Worm (Caenorhabditis elegans) whole organism, young adult: Measurements from ENCODE around the gene str-243.

Experiments
- B0261.1 ChIP-seq: sonication (generic microtip); optimal IDR thresholded peaks from 2 replicates; lab custom pipeline; 2016; ENCODE audit warnings: mild to moderate bottlenecking, missing genetic modification characterization, moderate library complexity, missing compliant biosample characterization
- C17E4.6 ChIP-seq: fragments of 200-800 bp; sonication (Bioruptor generic); IDR thresholded peaks from 2 replicates; pipeline ENCODE4 v1.3.6; 2022; ENCODE audit warnings: missing genetic modification reagents, missing genetic modification characterization, missing compliant biosample characterization
- F23B12.7 ChIP-seq: sonication (generic microtip); optimal IDR thresholded peaks from 2 replicates; lab custom pipeline; 2017; ENCODE audit warnings: missing genetic modification characterization, mild to moderate bottlenecking, missing compliant biosample characterization, antibody characterized with exemption, moderate library complexity; ENCODE audit not compliant: insufficient read depth
- F33H1.4 ChIP-seq: fragments of 200-800 bp; sonication (Bioruptor generic); IDR thresholded peaks from 2 replicates; pipeline ENCODE4 v1.3.6; 2022; ENCODE audit warnings: missing genetic modification reagents, missing genetic modification characterization, missing compliant biosample characterization
- K11D2.4 ChIP-seq: fragments of 200-800 bp; sonication (Bioruptor generic); IDR thresholded peaks from 2 replicates; pipeline ENCODE4 v1.3.6; 2022; ENCODE audit warnings: missing genetic modification reagents, missing genetic modification characterization, missing compliant biosample characterization
- Y67H2A.10 ChIP-seq: fragments of 200-800 bp; sonication (Bioruptor generic); conservative IDR thresholded peaks from 2 replicates; pipeline ENCODE4 v1.3.6; 2022; ENCODE audit warnings: missing genetic modification reagents, missing genetic modification characterization, missing compliant biosample characterization
- ama-1 ChIP-seq, 3 experiments: fragments of 150-350 bp in 1 of 3; sonication (generic microtip) in 2 of 3; optimal IDR thresholded peaks; 2 replicates each; lab custom pipeline; 2014 to 2018; ENCODE audit warnings: missing biosample characterization in 2 of 3, missing genetic modification characterization in 2 of 3, missing genetic modification reagents in 2 of 3
- attf-5 ChIP-seq: fragments of 200-800 bp; sonication (Bioruptor generic); optimal IDR thresholded peaks from 2 replicates; lab custom pipeline; 2018; ENCODE audit warnings: mild to moderate bottlenecking, missing genetic modification characterization, missing compliant biosample characterization
- ccch-3 ChIP-seq: fragments of 200-800 bp; sonication (Bioruptor generic); optimal IDR thresholded peaks from 2 replicates; lab custom pipeline; 2018; ENCODE audit warnings: mild to moderate bottlenecking, missing genetic modification characterization, missing compliant biosample characterization
- cebp-2 ChIP-seq: fragments of 200-800 bp; sonication (Bioruptor generic); IDR thresholded peaks from 2 replicates; pipeline ENCODE4 v1.3.6; 2022; ENCODE audit warnings: missing genetic modification characterization, missing compliant biosample characterization
- die-1 ChIP-seq: sonication (generic microtip); optimal IDR thresholded peaks from 2 replicates; lab custom pipeline; 2016; ENCODE audit warnings: missing genotype, mild to moderate bottlenecking, missing genetic modification characterization, missing compliant biosample characterization
- efl-1 ChIP-seq: fragments of 150-350 bp; optimal IDR thresholded peaks from 2 replicates; lab custom pipeline; 2014; ENCODE audit warnings: missing biosample characterization, missing genetic modification reagents, missing genetic modification characterization
- egl-18 ChIP-seq: fragments of 200-800 bp; sonication (Bioruptor generic); IDR thresholded peaks from 2 replicates; pipeline ENCODE4 v1.3.6; 2022; ENCODE audit warnings: missing genetic modification reagents, missing genetic modification characterization, missing compliant biosample characterization
- egl-44 ChIP-seq: fragments of 200-800 bp; sonication (Bioruptor generic); IDR thresholded peaks from 2 replicates; pipeline ENCODE4 v1.3.6; 2022; ENCODE audit warnings: missing genetic modification reagents, missing genetic modification characterization, missing compliant biosample characterization
- egrh-3 ChIP-seq: fragments of 200-800 bp; sonication (Bioruptor generic); IDR thresholded peaks from 2 replicates; pipeline ENCODE4 v1.3.6; 2022; ENCODE audit warnings: missing genetic modification reagents, missing genetic modification characterization, missing compliant biosample characterization
- ekl-4 ChIP-seq: fragments of 200-800 bp; sonication (Bioruptor generic); IDR thresholded peaks from 2 replicates; pipeline ENCODE4 v1.3.6; 2022; ENCODE audit warnings: missing genetic modification reagents, missing genetic modification characterization, missing compliant biosample characterization
- gei-17 ChIP-seq: fragments of 200-800 bp; sonication (Bioruptor generic); optimal IDR thresholded peaks from 2 replicates; lab custom pipeline; 2018; ENCODE audit warnings: mild to moderate bottlenecking, missing genetic modification characterization, missing compliant biosample characterization
- hlh-26 ChIP-seq: fragments of 200-800 bp; sonication (Bioruptor generic); conservative IDR thresholded peaks from 2 replicates; pipeline ENCODE4 v1.3.6; 2022; ENCODE audit warnings: missing genetic modification reagents, missing genetic modification characterization, missing compliant biosample characterization
- hrde-1 ChIP-seq: sonication (generic microtip); optimal IDR thresholded peaks from 2 replicates; lab custom pipeline; 2016; ENCODE audit warnings: missing genetic modification characterization, mild to moderate bottlenecking, missing compliant biosample characterization, moderate library complexity, missing genotype, missing genetic modification reagents, borderline replicate concordance
- hsf-1 ChIP-seq: fragments of 200-800 bp; sonication (Bioruptor generic); IDR thresholded peaks from 2 replicates; pipeline ENCODE4 v1.3.6; 2022; ENCODE audit warnings: missing genetic modification reagents, missing genetic modification characterization, missing compliant biosample characterization
- lin-35 ChIP-seq, 3 experiments: fragments of 150-350 bp in 2 of 3; sonication (generic microtip) in 1 of 3; optimal IDR thresholded peaks; 2 replicates each; lab custom pipeline; 2014 to 2018; ENCODE audit warnings: missing biosample characterization in 3 of 3, missing genetic modification characterization in 3 of 3, missing genetic modification reagents in 3 of 3
- madf-6 ChIP-seq: fragments of 200-800 bp; sonication (Bioruptor generic); IDR thresholded peaks from 2 replicates; pipeline ENCODE4 v1.3.6; 2022; ENCODE audit warnings: missing genetic modification reagents, missing genetic modification characterization, missing compliant biosample characterization
- mcd-1 ChIP-seq: fragments of 200-800 bp; sonication (Bioruptor generic); IDR thresholded peaks from 2 replicates; pipeline ENCODE4 v1.3.6; 2022; ENCODE audit warnings: missing genetic modification reagents, missing genetic modification characterization, missing compliant biosample characterization
- mxl-1 ChIP-seq: sonication (generic microtip); optimal IDR thresholded peaks from 2 replicates; lab custom pipeline; 2016; ENCODE audit warnings: missing genetic modification characterization, missing compliant biosample characterization
- nhr-80 ChIP-seq: sonication (generic microtip); optimal IDR thresholded peaks from 2 replicates; lab custom pipeline; 2016; ENCODE audit warnings: missing genetic modification characterization, missing compliant biosample characterization
- pha-4 ChIP-seq: fragments of 150-350 bp; sonication (generic microtip); optimal IDR thresholded peaks from 2 replicates; lab custom pipeline; 2014; ENCODE audit warnings: missing biosample characterization, missing genetic modification reagents, missing genetic modification characterization
- rpc-1 ChIP-seq, 2 experiments: fragments of 150-350 bp in 1 of 2; sonication (generic microtip) in 1 of 2; optimal IDR thresholded peaks; 2 replicates each; lab custom pipeline; 2014 to 2018; ENCODE audit warnings: missing biosample characterization in 1 of 2, missing genetic modification characterization in 1 of 2, missing genetic modification reagents in 1 of 2, missing genotype in 1 of 2
- sea-2 ChIP-seq: fragments of 200-800 bp; sonication (Bioruptor generic); IDR thresholded peaks from 2 replicates; pipeline ENCODE4 v1.3.6; 2022; ENCODE audit warnings: missing genetic modification characterization, missing compliant biosample characterization
- snpc-1.1 ChIP-seq: sonication (generic microtip); optimal IDR thresholded peaks from 2 replicates; lab custom pipeline; 2017; ENCODE audit warnings: missing genetic modification characterization, mild to moderate bottlenecking, missing compliant biosample characterization, antibody characterized with exemption, moderate library complexity, missing genotype, missing genetic modification reagents; ENCODE audit not compliant: insufficient read depth
- zim-3 ChIP-seq: sonication (generic microtip); optimal IDR thresholded peaks from 2 replicates; lab custom pipeline; 2017; ENCODE audit warnings: mild to moderate bottlenecking, missing genetic modification characterization, moderate library complexity, missing compliant biosample characterization
- ztf-22 ChIP-seq: fragments of 200-800 bp; sonication (Bioruptor generic); optimal IDR thresholded peaks from 2 replicates; lab custom pipeline; 2018; ENCODE audit warnings: mild to moderate bottlenecking, missing genetic modification characterization, moderate library complexity, missing compliant biosample characterization
- ztf-26 ChIP-seq: sonication (generic microtip); optimal IDR thresholded peaks from 2 replicates; lab custom pipeline; 2017; ENCODE audit warnings: missing genetic modification characterization, missing compliant biosample characterization

Gene str-243

ce11 chrV:1566776-1567175 is 44.2 kb downstream of the str-243 start, which contains the start of gene cdc-25.2:
Gene cdc-25.2 (plus strand): TSS chrV:1567076.
- TF ChIP-seq Y67H2A.10 (GFP tag; lab: Robert Waterston, UW) (no peak), pha-4 (no peak), gei-17 (GFP tag; lab: Kevin White, UChicago) (no peak), ztf-22 (GFP tag; lab: Kevin White, UChicago) (no peak), hsf-1 (GFP tag; lab: Robert Waterston, UW) (no peak), ztf-26 (tag; lab: Kevin White, UChicago) (no peak), efl-1 (GFP tag; lab: Kevin White, UChicago) (no peak), K11D2.4 (GFP tag; lab: Robert Waterston, UW) (no peak), cebp-2 (GFP tag; lab: Robert Waterston, UW) (no peak), C17E4.6 (GFP tag; lab: Robert Waterston, UW) (no peak), nhr-80 (tag; lab: Kevin White, UChicago) (no peak), mcd-1 (GFP tag; lab: Robert Waterston, UW) (no peak), F23B12.7 (tag; lab: Kevin White, UChicago) (no peak), lin-35 (GFP tag; optimal IDR thresholded peaks at IDR 0.05; lab: Kevin White, UChicago) (no peak), snpc-1.1 (tag; lab: Kevin White, UChicago) (no peak), attf-5 (GFP tag; lab: Kevin White, UChicago) (no peak), rpc-1 (optimal IDR thresholded peaks at IDR 0.05; lab: Kevin White, UChicago) (no peak), rpc-1 (tag; optimal IDR thresholded peaks at IDR 0.05; lab: Kevin White, UChicago) (no peak), madf-6 (GFP tag; lab: Robert Waterston, UW) (no peak), B0261.1 (tag; lab: Kevin White, UChicago) (no peak)
- TF ChIP-seq, all 124 proteins: peak for 0

ce11 chrV:1569750-1570419 is 47.3 kb downstream of the str-243 start:
- TF ChIP-seq F33H1.4 (GFP tag; lab: Robert Waterston, UW), result no peak
- TF ChIP-seq hrde-1, result no peak

- TF ChIP-seq egl-18 (no peak), ekl-4 (GFP tag; lab: Robert Waterston, UW) (no peak), hlh-26 (GFP tag; lab: Robert Waterston, UW) (no peak), ccch-3 (GFP tag; lab: Kevin White, UChicago) (no peak), ama-1 (optimal IDR thresholded peaks at IDR 0.05; lab: Kevin White, UChicago) (no peak), ama-1 (GFP tag; optimal IDR thresholded peaks at IDR 0.05; lab: Kevin White, UChicago) (no peak), mxl-1 (tag; lab: Kevin White, UChicago) (no peak), die-1 (tag; lab: Kevin White, UChicago) (no peak), egl-44 (GFP tag; lab: Robert Waterston, UW) (no peak), nhr-80 (tag; lab: Kevin White, UChicago) (no peak), egrh-3 (GFP tag; lab: Robert Waterston, UW) (no peak), sea-2 (GFP tag; lab: Robert Waterston, UW) (no peak), F33H1.4 (GFP tag; lab: Robert Waterston, UW) (no peak)
Observed at ce11 chrV:1570679-1571078, 48.1 kb downstream of the str-243 start.

- TF ChIP-seq egl-44 (GFP tag; lab: Robert Waterston, UW), result no peak
- no peak for TF ChIP-seq lin-35 (GFP tag; optimal IDR thresholded peaks at IDR 0.05; lab: Kevin White, UChicago)
- TF ChIP-seq rpc-1 (optimal IDR thresholded peaks at IDR 0.05; lab: Kevin White, UChicago), result no peak
- TF ChIP-seq rpc-1 (tag; optimal IDR thresholded peaks at IDR 0.05; lab: Kevin White, UChicago), result no peak
- TF ChIP-seq zim-3 (tag; lab: Kevin White, UChicago), result no peak
Observed at ce11 chrV:1572585-1572984, 50.0 kb downstream of the str-243 start.
